Worm (Caenorhabditis elegans) whole organism, L4 larva: ENCODE results near the gene F14D7.12.

ENCODE experiments used
- D1046.2 ChIP-seq: fragments of 200-800 bp; sonication (Bioruptor generic); IDR thresholded peaks from 2 replicates; pipeline ENCODE4 v1.3.6; 2022; ENCODE audit warnings: missing genetic modification characterization, missing compliant biosample characterization
- F37D6.2 ChIP-seq: sonication (generic microtip); optimal IDR thresholded peaks from 2 replicates; lab custom pipeline; 2016; ENCODE audit warnings: mild to moderate bottlenecking, missing genetic modification characterization, missing compliant biosample characterization
- F49E8.2 ChIP-seq: sonication (generic microtip); optimal IDR thresholded peaks from 2 replicates; lab custom pipeline; 2016; ENCODE audit warnings: missing compliant biosample characterization, mild to moderate bottlenecking, missing genetic modification characterization, borderline replicate concordance
- R02D3.7 ChIP-seq: fragments of 150-350 bp; sonication (generic microtip); optimal IDR thresholded peaks from 3 replicates; lab custom pipeline; 2014; ENCODE audit warnings: missing biosample characterization, missing genetic modification characterization
- Y48G9A.11 ChIP-seq: fragments of 200-800 bp; sonication (Bioruptor generic); IDR thresholded peaks from 2 replicates; pipeline ENCODE4 v1.3.6; 2022; ENCODE audit warnings: missing genetic modification reagents, missing genetic modification characterization, missing compliant biosample characterization
- ZK337.2 ChIP-seq: fragments of 200-800 bp; sonication (Bioruptor generic); IDR thresholded peaks from 2 replicates; pipeline ENCODE4 v1.3.6; 2022; ENCODE audit warnings: missing genetic modification reagents, missing genetic modification characterization, missing compliant biosample characterization
- ZK546.5 ChIP-seq, 2 experiments: sonication (generic microtip); optimal IDR thresholded peaks; 2 replicates each; lab custom pipeline; 2017; ENCODE audit warnings: missing biosample characterization in 2 of 2, missing genetic modification characterization in 2 of 2
- ama-1 ChIP-seq: fragments of 150-350 bp; optimal IDR thresholded peaks from 2 replicates; lab custom pipeline; 2014; ENCODE audit warnings: inconsistent platforms, mixed read lengths
- arid-1 ChIP-seq: fragments of 200-800 bp; sonication (Bioruptor generic); conservative IDR thresholded peaks from 2 replicates; pipeline ENCODE4 v1.3.6; 2022; ENCODE audit warnings: missing genetic modification reagents, missing genetic modification characterization, missing compliant biosample characterization
- attf-4 ChIP-seq: sonication (generic microtip); optimal IDR thresholded peaks from 3 replicates; lab custom pipeline; 2017; ENCODE audit warnings: missing biosample characterization, missing genetic modification characterization
- daf-19 ChIP-seq: fragments of 200-800 bp; sonication (Bioruptor generic); conservative IDR thresholded peaks from 2 replicates; pipeline ENCODE4 v1.3.6; 2022; ENCODE audit warnings: missing genetic modification characterization, missing compliant biosample characterization
- dmd-6 ChIP-seq: fragments of 200-800 bp; sonication (Bioruptor generic); IDR thresholded peaks from 2 replicates; pipeline ENCODE4 v1.3.6; 2022; ENCODE audit warnings: missing genetic modification reagents, missing genetic modification characterization, missing compliant biosample characterization
- dpl-1 ChIP-seq: fragments of 150-350 bp; optimal IDR thresholded peaks from 2 replicates; lab custom pipeline; 2014; ENCODE audit warnings: missing biosample characterization, missing genetic modification reagents, missing genetic modification characterization
- fkh-10 ChIP-seq: fragments of 150-350 bp; optimal IDR thresholded peaks from 2 replicates; lab custom pipeline; 2014; ENCODE audit warnings: missing biosample characterization, missing genetic modification reagents, missing genetic modification characterization
- gei-8 ChIP-seq: fragments of 200-800 bp; sonication (Bioruptor generic); optimal IDR thresholded peaks from 2 replicates; lab custom pipeline; 2018; ENCODE audit warnings: mild to moderate bottlenecking, missing genetic modification characterization, missing compliant biosample characterization
- hif-1 ChIP-seq, 2 experiments: sonication (generic microtip); optimal IDR thresholded peaks; 2 replicates each; lab custom pipeline; 2016 to 2017; ENCODE audit warnings: missing compliant biosample characterization in 2 of 2, missing genetic modification characterization in 2 of 2, missing genetic modification reagents in 2 of 2, missing genotype in 2 of 2, mild to moderate bottlenecking in 1 of 2
- jun-1 ChIP-seq: fragments of 150-350 bp; optimal IDR thresholded peaks from 2 replicates; lab custom pipeline; 2014; ENCODE audit warnings: missing biosample characterization, missing genetic modification reagents, missing genetic modification characterization
- lim-7 ChIP-seq: fragments of 200-800 bp; sonication (Bioruptor generic); IDR thresholded peaks from 2 replicates; pipeline ENCODE4 v1.3.6; 2022; ENCODE audit warnings: missing genetic modification characterization, missing compliant biosample characterization
- lin-13 ChIP-seq: fragments of 150-350 bp; optimal IDR thresholded peaks from 2 replicates; lab custom pipeline; 2014; ENCODE audit warnings: missing biosample characterization, missing genetic modification reagents, missing genetic modification characterization
- lin-29 ChIP-seq: fragments of 200-800 bp; sonication (Bioruptor generic); IDR thresholded peaks from 2 replicates; pipeline ENCODE4 v1.3.6; 2022; ENCODE audit warnings: missing genetic modification reagents, missing genetic modification characterization, missing compliant biosample characterization
- madf-5 ChIP-seq, 2 experiments: fragments of 200-800 bp; sonication (Bioruptor generic); IDR thresholded peaks; 2 replicates each; pipeline ENCODE4 v1.3.6; 2022; ENCODE audit warnings: missing compliant biosample characterization in 2 of 2, missing genetic modification characterization in 2 of 2
- madf-9 ChIP-seq: fragments of 200-800 bp; sonication (Bioruptor generic); conservative IDR thresholded peaks from 2 replicates; pipeline ENCODE4 v1.3.6; 2022; ENCODE audit warnings: missing genetic modification reagents, missing genetic modification characterization, missing compliant biosample characterization
- mdt-29 ChIP-seq: fragments of 200-800 bp; sonication (Bioruptor generic); IDR thresholded peaks from 2 replicates; pipeline ENCODE4 v1.3.6; 2022; ENCODE audit warnings: missing genetic modification reagents, missing genetic modification characterization, missing compliant biosample characterization
- mep-1 ChIP-seq: fragments of 150-350 bp; sonication (generic microtip); optimal IDR thresholded peaks from 3 replicates; lab custom pipeline; 2014; ENCODE audit warnings: missing biosample characterization, missing genetic modification characterization
- mxl-3 ChIP-seq: fragments of 200-800 bp; sonication (Bioruptor generic); optimal IDR thresholded peaks from 2 replicates; lab custom pipeline; 2018; ENCODE audit warnings: mild to moderate bottlenecking, missing genetic modification characterization, missing compliant biosample characterization
- nhr-25 ChIP-seq: sonication (generic microtip); optimal IDR thresholded peaks from 2 replicates; lab custom pipeline; 2017; ENCODE audit warnings: missing genetic modification characterization, mild to moderate bottlenecking, missing compliant biosample characterization, antibody characterized with exemption, moderate library complexity, borderline replicate concordance; ENCODE audit not compliant: insufficient read depth
- nhr-28 ChIP-seq: fragments of 150-350 bp; optimal IDR thresholded peaks from 2 replicates; lab custom pipeline; 2014; ENCODE audit warnings: missing biosample characterization, missing genetic modification characterization
- nhr-41 ChIP-seq: fragments of 200-800 bp; sonication (Bioruptor generic); IDR thresholded peaks from 2 replicates; pipeline ENCODE4 v1.3.6; 2022; ENCODE audit warnings: missing genetic modification reagents, missing genetic modification characterization, missing compliant biosample characterization
- nhr-48 ChIP-seq: sonication (generic microtip); optimal IDR thresholded peaks from 2 replicates; lab custom pipeline; 2016; ENCODE audit warnings: mild to moderate bottlenecking, missing genetic modification characterization, missing compliant biosample characterization
- set-16 ChIP-seq: fragments of 200-800 bp; sonication (Bioruptor generic); IDR thresholded peaks from 2 replicates; pipeline ENCODE4 v1.3.6; 2022; ENCODE audit warnings: missing genetic modification reagents, missing genetic modification characterization, missing compliant biosample characterization
- snpc-1.2 ChIP-seq: fragments of 200-800 bp; sonication (Bioruptor generic); IDR thresholded peaks from 2 replicates; pipeline ENCODE4 v1.3.6; 2022; ENCODE audit warnings: missing genetic modification reagents, missing genetic modification characterization, missing compliant biosample characterization
- tra-1 ChIP-seq: fragments of 200-800 bp; sonication (Bioruptor generic); IDR thresholded peaks from 2 replicates; pipeline ENCODE4 v1.3.6; 2022; ENCODE audit warnings: missing genetic modification reagents, missing genetic modification characterization, missing compliant biosample characterization
- unc-130 ChIP-seq: sonication (generic microtip); optimal IDR thresholded peaks from 2 replicates; lab custom pipeline; 2016; ENCODE audit warnings: missing genetic modification reagents, missing genetic modification characterization, missing compliant biosample characterization
- unc-62 ChIP-seq, 3 experiments: fragments of 150-350 bp in 1 of 3; sonication (generic microtip); optimal IDR thresholded peaks in 2 of 3; peaks in 1 of 3; 1 replicate in 1 of 3; 2 replicates in 2 of 3; lab custom pipeline; 2014 to 2017; ENCODE audit warnings: missing biosample characterization in 3 of 3, missing genetic modification characterization in 3 of 3, missing genetic modification reagents in 3 of 3, missing genotype in 1 of 3
- zfp-2 ChIP-seq: sonication (generic microtip); optimal IDR thresholded peaks from 2 replicates; lab custom pipeline; 2016; ENCODE audit warnings: mild to moderate bottlenecking, missing genetic modification characterization, missing compliant biosample characterization
- zip-2 ChIP-seq: fragments of 150-350 bp; optimal IDR thresholded peaks from 2 replicates; lab custom pipeline; 2014; ENCODE audit warnings: missing biosample characterization, missing genetic modification characterization

F14D7.12 gene

DNA sequence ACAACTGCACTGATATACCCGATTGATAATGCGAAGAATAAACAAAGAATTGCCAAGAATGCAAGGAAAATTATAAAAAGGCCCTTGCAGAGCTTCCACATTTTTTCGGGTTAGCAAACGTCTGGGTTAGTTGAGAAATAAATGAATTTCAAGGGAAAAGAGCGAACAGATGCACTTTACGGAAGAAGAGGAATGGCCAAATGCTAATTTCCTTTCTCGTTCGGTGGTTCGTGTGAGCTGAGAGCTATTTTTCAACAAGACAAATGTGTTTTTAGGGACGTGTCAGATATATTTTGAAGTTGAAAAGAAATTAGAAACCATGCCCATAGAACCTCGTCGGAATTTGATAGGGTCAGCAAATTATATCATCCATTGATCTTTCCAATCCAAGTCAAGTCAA, 39.0 kb upstream of the F14D7.12 start, which contains the start of gene F40G12.2:
TSS of gene F40G12.2 (minus strand) at position 101 of the 400 bp plus-strand sequence.
- TF ChIP-seq unc-130 (GFP tag; lab: Kevin White, UChicago): no peak
- TF ChIP-seq nhr-28 (tag; lab: Kevin White, UChicago): no peak
- no peak for TF ChIP-seq mdt-29
- no peak for TF ChIP-seq R02D3.7
- TF ChIP-seq ZK546.5 (tag; optimal IDR thresholded peaks at IDR 0.05; lab: Kevin White, UChicago): no peak
- no peak for TF ChIP-seq ZK337.2 (GFP tag; lab: Robert Waterston, UW)
- no peak for TF ChIP-seq daf-19
- no peak for TF ChIP-seq zip-2 (tag; lab: Kevin White, UChicago)
- no peak for TF ChIP-seq gei-8 (GFP tag; lab: Kevin White, UChicago)
- no peak for TF ChIP-seq nhr-25 (tag; lab: Kevin White, UChicago)
- no peak for TF ChIP-seq lin-13 (GFP tag; lab: Kevin White, UChicago)
- TF ChIP-seq dmd-6: no peak
- no peak for TF ChIP-seq D1046.2 (GFP tag; lab: Robert Waterston, UW)

DNA sequence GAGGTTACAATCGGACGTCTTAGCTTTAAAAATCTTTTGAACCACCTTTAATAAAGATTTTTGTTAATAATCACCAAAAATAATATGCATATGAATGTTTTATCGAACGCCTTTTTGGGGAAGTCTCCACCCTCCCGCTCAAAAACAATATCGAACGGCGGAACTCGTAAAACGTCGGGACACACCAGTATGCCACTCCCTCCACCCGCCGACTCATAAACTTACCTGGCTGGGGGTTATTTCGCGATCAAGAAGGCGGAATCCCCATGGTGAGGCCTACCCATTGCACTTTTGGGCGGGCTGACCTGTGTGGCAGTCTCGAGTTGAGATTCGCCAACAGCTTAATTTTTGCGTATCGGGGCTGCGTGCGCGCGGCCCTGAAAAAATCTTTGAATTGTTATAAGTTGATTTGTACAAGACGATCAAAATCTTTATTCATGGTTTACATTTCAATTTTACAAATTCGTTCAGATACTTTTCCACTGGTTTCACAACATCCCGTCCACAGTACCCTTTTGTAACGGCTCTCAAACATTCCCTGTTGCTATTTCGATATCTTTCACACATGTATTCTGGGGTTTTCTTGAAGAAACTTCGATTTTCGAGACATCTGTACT, 32.4 kb upstream of the F14D7.12 start:
- no peak for TF ChIP-seq zfp-2
- no peak for TF ChIP-seq zip-2 (tag; lab: Kevin White, UChicago)
- no peak for TF ChIP-seq dpl-1 (GFP tag; lab: Kevin White, UChicago)
- no peak for TF ChIP-seq attf-4 (tag; lab: Kevin White, UChicago)
- TF ChIP-seq arid-1: 0 out of 2 replicates have a peak, but pooled peaks have one; percentile 9
- TF ChIP-seq lim-7 (GFP tag; lab: Robert Waterston, UW): no peak
- peak; percentile 74; the same call in 1 of the 2 replicates for TF ChIP-seq Y48G9A.11 (GFP tag; lab: Robert Waterston, UW)
- TF ChIP-seq jun-1: no peak
- peak; percentile 82 for TF ChIP-seq snpc-1.2 (GFP tag; lab: Robert Waterston, UW)
- TF ChIP-seq mxl-3 (GFP tag; lab: Kevin White, UChicago): no peak
- peak; percentile 28 for TF ChIP-seq F49E8.2 (tag; lab: Kevin White, UChicago)
- no peak for TF ChIP-seq madf-9
- no peak for TF ChIP-seq ama-1 (lab: Kevin White, UChicago)
- TF ChIP-seq D1046.2 (GFP tag; lab: Robert Waterston, UW): no peak

DNA sequence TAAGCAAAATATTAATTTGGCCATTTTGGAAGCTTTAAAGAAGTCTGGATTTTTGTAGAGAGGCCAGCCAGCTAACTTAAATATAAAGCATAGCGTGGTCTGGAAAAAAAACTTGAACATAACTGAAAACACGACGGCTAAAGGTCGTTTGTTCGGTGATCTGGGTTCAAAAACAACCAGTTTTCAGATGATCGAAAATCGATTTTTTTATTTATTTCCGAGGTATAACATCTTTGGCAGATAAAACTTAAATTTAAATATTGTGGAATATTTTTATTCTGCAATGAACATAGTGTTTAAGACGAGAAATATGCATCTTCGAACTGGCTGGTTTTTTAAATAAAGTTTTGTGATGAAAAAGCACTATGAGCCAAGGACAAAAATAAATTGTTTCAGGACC, 31.2 kb upstream of the F14D7.12 start, which contains the start of gene F40G12.4:
TSS of gene F40G12.4 (minus strand) at position 101 of the 400 bp plus-strand sequence.
- TF ChIP-seq fkh-10: no peak
- no peak for TF ChIP-seq nhr-48 (tag; lab: Kevin White, UChicago)
- no peak for TF ChIP-seq nhr-25 (tag; lab: Kevin White, UChicago)
- TF ChIP-seq set-16 (GFP tag; lab: Robert Waterston, UW): no peak
- no peak for TF ChIP-seq mdt-29
- no peak for TF ChIP-seq F49E8.2 (tag; lab: Kevin White, UChicago)
- TF ChIP-seq lin-29 (GFP tag; lab: Robert Waterston, UW): no peak
- TF ChIP-seq tra-1: no peak
- TF ChIP-seq zip-2 (tag; lab: Kevin White, UChicago): no peak
- no peak for TF ChIP-seq F37D6.2
- TF ChIP-seq madf-5 (GFP tag; IDR thresholded peaks at IDR 0.05; lab: Robert Waterston, UW): no peak
- no peak for TF ChIP-seq hif-1 (tag; optimal IDR thresholded peaks at IDR 0.05; lab: Kevin White, UChicago)
- no peak for TF ChIP-seq Y48G9A.11 (GFP tag; lab: Robert Waterston, UW)
- TF ChIP-seq nhr-41 (GFP tag; lab: Robert Waterston, UW): no peak

DNA sequence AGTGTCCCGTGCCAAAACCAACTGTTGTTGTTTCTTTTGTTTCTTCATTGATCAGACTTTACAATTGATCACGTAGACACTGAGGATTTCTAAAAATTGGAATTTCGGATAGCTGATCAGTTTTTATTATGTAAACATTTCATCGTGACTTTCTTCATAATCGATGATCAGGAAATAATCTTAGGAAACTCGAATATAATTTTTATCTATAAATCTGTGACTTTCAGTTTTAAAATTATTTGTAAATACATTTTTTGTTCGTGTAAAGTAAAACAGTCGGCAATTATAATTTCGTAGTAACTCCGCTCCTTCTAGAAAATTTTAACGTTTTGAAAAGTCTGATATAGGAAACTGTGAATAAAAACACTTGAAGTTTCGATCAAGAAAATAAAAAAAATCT, 29.1 kb upstream of the F14D7.12 start, which contains the start of gene F40G12.5:
TSS of gene F40G12.5 (minus strand) at position 101 of the 400 bp plus-strand sequence.
- TF ChIP-seq snpc-1.2 (GFP tag; lab: Robert Waterston, UW) (no peak), mep-1 (tag; lab: Kevin White, UChicago) (no peak), unc-62 (GFP tag; optimal IDR thresholded peaks at IDR 0.05 in 1 of 2; lab: Kevin White, UChicago) (peak in 1 of 2 experiments; percentile 16), unc-62 (tag; optimal IDR thresholded peaks at IDR 0.05; lab: Kevin White, UChicago) (no peak)
